7 worm cellular contexts compared by ENCODE assay signal in genomic region chrV:7198403-7198802, ce11.
TF ChIP-seq lines count a peak whose summit lies in the region.

No protein-coding gene starts in this region.

TF ChIP-seq in whole organism, L1 larva, 84 proteins besides CTCF, POLR2A, EP300 and RAD21 (continues in another document):
- no peak for TF ChIP-seq ztf-11 (tag; optimal IDR thresholded peaks at IDR 0.05; lab: Kevin White, UChicago)
- TF ChIP-seq lin-35 (GFP tag; optimal IDR thresholded peaks at IDR 0.05; lab: Kevin White, UChicago): peak in 1 of 2 experiments; percentile 31
- peak; percentile 45 for TF ChIP-seq nhr-85 (tag; lab: Kevin White, UChicago)
- no peak for TF ChIP-seq lin-14 (GFP tag; optimal IDR thresholded peaks at IDR 0.05; lab: Kevin White, UChicago)
- no peak for TF ChIP-seq pag-3 (tag; optimal IDR thresholded peaks at IDR 0.05; lab: Kevin White, UChicago; ENCODE audit: borderline replicate concordance, insufficient read depth)
- TF ChIP-seq elt-2 (tag; optimal IDR thresholded peaks at IDR 0.05; lab: Kevin White, UChicago): peak; percentile 66
- peak; percentile 4 for TF ChIP-seq nhr-47 (tag; optimal IDR thresholded peaks at IDR 0.05; lab: Kevin White, UChicago)
- TF ChIP-seq snu-23 (GFP tag; optimal IDR thresholded peaks at IDR 0.05; lab: Kevin White, UChicago): peak; percentile 9
- TF ChIP-seq nhr-84 (tag; optimal IDR thresholded peaks at IDR 0.05; lab: Kevin White, UChicago): no peak
- no peak for TF ChIP-seq fos-1 (tag; optimal IDR thresholded peaks at IDR 0.05; lab: Kevin White, UChicago)
- TF ChIP-seq lir-3 (tag; optimal IDR thresholded peaks at IDR 0.05; lab: Kevin White, UChicago; ENCODE audit: poor library complexity): no peak
- TF ChIP-seq ama-1 (optimal IDR thresholded peaks at IDR 0.05; lab: Kevin White, UChicago): peak; percentile 81

TF ChIP-seq in whole organism, L2 larva, 48 proteins besides CTCF, POLR2A, EP300 and RAD21 (continues in another document):
- TF ChIP-seq crh-2 (tag; optimal IDR thresholded peaks at IDR 0.05; lab: Kevin White, UChicago) (peak; percentile 67), C34F6.9 (tag; optimal IDR thresholded peaks at IDR 0.05; lab: Kevin White, UChicago) (no peak), ama-1 (optimal IDR thresholded peaks at IDR 0.05; lab: Kevin White, UChicago) (peak; percentile 65), sma-3 (GFP tag; optimal IDR thresholded peaks at IDR 0.05; lab: Kevin White, UChicago) (peak; percentile 6), ceh-82 (tag; optimal IDR thresholded peaks at IDR 0.05; lab: Kevin White, UChicago) (no peak), fos-1 (tag; optimal IDR thresholded peaks at IDR 0.05; lab: Kevin White, UChicago) (peak; percentile 83), nhr-129 (tag; optimal IDR thresholded peaks at IDR 0.05; lab: Kevin White, UChicago) (peak; percentile 18), mab-5 (tag; optimal IDR thresholded peaks at IDR 0.05; lab: Kevin White, UChicago) (no peak), sem-4 (tag; optimal IDR thresholded peaks at IDR 0.05; lab: Kevin White, UChicago) (no peak), sma-9 (GFP tag; optimal IDR thresholded peaks at IDR 0.05; lab: Kevin White, UChicago) (peak; percentile 14), sma-9 (tag; optimal IDR thresholded peaks at IDR 0.05; lab: Kevin White, UChicago) (no peak), unc-62 (GFP tag; optimal IDR thresholded peaks at IDR 0.05; lab: Kevin White, UChicago) (no peak), Y55F3AM.14 (GFP tag; optimal IDR thresholded peaks at IDR 0.05; lab: Kevin White, UChicago) (no peak), mbf-1 (tag; optimal IDR thresholded peaks at IDR 0.05; lab: Kevin White, UChicago) (no peak)

TF ChIP-seq in whole organism, L3 larva, 47 proteins besides CTCF, POLR2A, EP300 and RAD21 (continues in another document):
- TF ChIP-seq fkh-2 (tag; optimal IDR thresholded peaks at IDR 0.05; lab: Kevin White, UChicago) (no peak), pqm-1 (tag; optimal IDR thresholded peaks at IDR 0.05; lab: Kevin White, UChicago) (peak; percentile 58), elt-2 (tag; optimal IDR thresholded peaks at IDR 0.05; lab: Kevin White, UChicago) (peak; percentile 85), egl-5 (tag; optimal IDR thresholded peaks at IDR 0.05; lab: Kevin White, UChicago) (no peak), nhr-23 (tag; optimal IDR thresholded peaks at IDR 0.05; lab: Kevin White, UChicago) (peak; percentile 5), ceh-82 (tag; optimal IDR thresholded peaks at IDR 0.05; lab: Kevin White, UChicago) (no peak), lin-39 (tag; optimal IDR thresholded peaks at IDR 0.05; lab: Kevin White, UChicago) (no peak), snpc-4 (tag; optimal IDR thresholded peaks at IDR 0.05; lab: Kevin White, UChicago) (no peak), jun-1 (tag; optimal IDR thresholded peaks at IDR 0.05; lab: Kevin White, UChicago) (peak; percentile 24), unc-62 (GFP tag; optimal IDR thresholded peaks at IDR 0.05; lab: Kevin White, UChicago) (no peak), nhr-25 (tag; optimal IDR thresholded peaks at IDR 0.05; lab: Kevin White, UChicago) (no peak), skn-1 (tag; optimal IDR thresholded peaks at IDR 0.05; lab: Kevin White, UChicago) (peak; percentile 18), zag-1 (tag; optimal IDR thresholded peaks at IDR 0.05; lab: Kevin White, UChicago) (no peak), mdl-1 (tag; optimal IDR thresholded peaks at IDR 0.05; lab: Kevin White, UChicago) (no peak)

TF ChIP-seq in whole organism, L4 larva, 104 proteins besides CTCF, POLR2A, EP300 and RAD21 (continues in another document):
- TF ChIP-seq nhr-48 (tag; optimal IDR thresholded peaks at IDR 0.05; lab: Kevin White, UChicago) (peak; percentile 14), madf-5 (GFP tag; IDR thresholded peaks at IDR 0.05; lab: Robert Waterston, UW) (no peak), arid-1 (GFP tag; conservative IDR thresholded peaks at IDR 0.05; lab: Robert Waterston, UW) (peak; percentile 59; the same call in 1 of the 2 replicates), nhr-77 (tag; optimal IDR thresholded peaks at IDR 0.05; lab: Kevin White, UChicago) (peak; percentile 39), F26F4.8 (GFP tag; conservative IDR thresholded peaks at IDR 0.05; lab: Robert Waterston, UW) (no peak), php-3 (GFP tag; IDR thresholded peaks at IDR 0.05; lab: Robert Waterston, UW) (peak; percentile 58), tra-1 (GFP tag; IDR thresholded peaks at IDR 0.05; lab: Robert Waterston, UW) (no peak), egl-43 (GFP tag; IDR thresholded peaks at IDR 0.05; lab: Robert Waterston, UW) (no peak), daf-16 (GFP tag; optimal IDR thresholded peaks at IDR 0.05; lab: Kevin White, UChicago) (peak in 1 of 2 experiments; percentile 38), daf-16 (tag; optimal IDR thresholded peaks at IDR 0.05; lab: Kevin White, UChicago) (peak; percentile 46), pqm-1 (tag; optimal IDR thresholded peaks at IDR 0.05; lab: Kevin White, UChicago) (peak; percentile 63), ama-1 (optimal IDR thresholded peaks at IDR 0.05; lab: Kevin White, UChicago) (peak; percentile 83), dve-1 (tag; optimal IDR thresholded peaks at IDR 0.05; lab: Kevin White, UChicago; ENCODE audit: insufficient read depth) (peak; percentile 84), T20F7.1 (GFP tag; optimal IDR thresholded peaks at IDR 0.05; lab: Kevin White, UChicago) (peak; percentile 41)

TF ChIP-seq in whole organism, early embryonic, 17 proteins besides CTCF, POLR2A, EP300 and RAD21:
- peak; percentile 21 for TF ChIP-seq ama-1 (optimal IDR thresholded peaks at IDR 0.05; lab: Kevin White, UChicago)
- TF ChIP-seq tbx-37 (GFP tag; conservative IDR thresholded peaks at IDR 0.05; lab: Robert Waterston, UW): no peak
- TF ChIP-seq ceh-13 (GFP tag; optimal IDR thresholded peaks at IDR 0.05; lab: Kevin White, UChicago): no peak
- no peak for TF ChIP-seq hmbx-1 (tag; optimal IDR thresholded peaks at IDR 0.05; lab: Kevin White, UChicago)
TF ChIP-seq in whole organism, early embryonic: peak in this region for 1.

TF ChIP-seq in whole organism, late embryonic, 69 proteins besides CTCF, POLR2A, EP300 and RAD21:
- TF ChIP-seq fax-1 (tag; optimal IDR thresholded peaks at IDR 0.05; lab: Kevin White, UChicago): no peak
- peak; percentile 40 for TF ChIP-seq ama-1 (optimal IDR thresholded peaks at IDR 0.05; lab: Kevin White, UChicago)

TF ChIP-seq in whole organism, young adult, 124 proteins besides CTCF, POLR2A, EP300 and RAD21 (continues in another document):
- TF ChIP-seq Y95B8A.8 (GFP tag; IDR thresholded peaks at IDR 0.05; lab: Robert Waterston, UW) (0 out of 2 replicates have a peak, but pooled peaks have one; percentile 42), pha-4 (tag; optimal IDR thresholded peaks at IDR 0.05; lab: Kevin White, UChicago) (peak; percentile 43), snpc-1.1 (tag; optimal IDR thresholded peaks at IDR 0.05; lab: Kevin White, UChicago; ENCODE audit: insufficient read depth) (peak; percentile 13), C17E4.6 (GFP tag; IDR thresholded peaks at IDR 0.05; lab: Robert Waterston, UW) (no peak), dpff-1 (tag; optimal IDR thresholded peaks at IDR 0.05; lab: Kevin White, UChicago) (peak; percentile 1), xnd-1 (tag; optimal IDR thresholded peaks at IDR 0.05; lab: Kevin White, UChicago) (peak; percentile 56), tbx-9 (tag; optimal IDR thresholded peaks at IDR 0.05; lab: Kevin White, UChicago; ENCODE audit: borderline replicate concordance) (peak; percentile 78), Y56A3A.18 (GFP tag; IDR thresholded peaks at IDR 0.05; lab: Robert Waterston, UW) (0 out of 2 replicates have a peak, but pooled peaks have one; percentile 54), ZK185.1 (tag; optimal IDR thresholded peaks at IDR 0.05; lab: Kevin White, UChicago; ENCODE audit: poor library complexity, severe bottlenecking) (peak; percentile 8), let-526 (GFP tag; IDR thresholded peaks at IDR 0.05; lab: Robert Waterston, UW) (no peak), nhr-80 (tag; optimal IDR thresholded peaks at IDR 0.05; lab: Kevin White, UChicago) (peak; percentile 95), let-607 (tag; optimal IDR thresholded peaks at IDR 0.05; lab: Kevin White, UChicago) (peak; percentile 46 to 68), nfyb-1 (GFP tag; IDR thresholded peaks at IDR 0.05; lab: Robert Waterston, UW) (peak; percentile 73; the same call in 1 of the 2 replicates), ceh-58 (GFP tag; IDR thresholded peaks at IDR 0.05; lab: Robert Waterston, UW) (no peak), nhr-90 (tag; optimal IDR thresholded peaks at IDR 0.05; lab: Kevin White, UChicago) (peak; percentile 22), F33H1.4 (GFP tag; IDR thresholded peaks at IDR 0.05; lab: Robert Waterston, UW) (0 out of 2 replicates have a peak, but pooled peaks have one; percentile 21), hmg-20 (GFP tag; IDR thresholded peaks at IDR 0.05; lab: Robert Waterston, UW) (0 out of 2 replicates have a peak, but pooled peaks have one; percentile 48), pbrm-1 (GFP tag; IDR thresholded peaks at IDR 0.05; lab: Robert Waterston, UW) (peak; percentile 39; the same call in 1 of the 2 replicates), Y79H2A.3 (GFP tag; conservative IDR thresholded peaks at IDR 0.05; lab: Robert Waterston, UW) (0 out of 2 replicates have a peak, but pooled peaks have one; percentile 20), chd-7 (tag; optimal IDR thresholded peaks at IDR 0.05; lab: Kevin White, UChicago) (peak; percentile 43), Y53G8AR.9 (GFP tag; conservative IDR thresholded peaks at IDR 0.05; lab: Robert Waterston, UW) (peak; percentile 76), madf-6 (GFP tag; IDR thresholded peaks at IDR 0.05; lab: Robert Waterston, UW) (peak; percentile 67; the same call in 1 of the 2 replicates), him-1 (tag; optimal IDR thresholded peaks at IDR 0.05; lab: Kevin White, UChicago) (peak; percentile 76), lsl-1 (GFP tag; optimal IDR thresholded peaks at IDR 0.05; lab: Kevin White, UChicago) (peak; percentile 33), Y53F4B.3 (GFP tag; IDR thresholded peaks at IDR 0.05; lab: Robert Waterston, UW) (no peak), ztf-18 (tag; optimal IDR thresholded peaks at IDR 0.05; lab: Kevin White, UChicago) (no peak), ceh-40 (GFP tag; IDR thresholded peaks at IDR 0.05; lab: Robert Waterston, UW) (0 out of 2 replicates have a peak, but pooled peaks have one; percentile 45), ztf-25 (GFP tag; IDR thresholded peaks at IDR 0.05; lab: Robert Waterston, UW) (0 out of 2 replicates have a peak, but pooled peaks have one; percentile 59), snpc-4 (GFP tag; optimal IDR thresholded peaks at IDR 0.05; lab: Kevin White, UChicago) (no peak), snpc-4 (tag; optimal IDR thresholded peaks at IDR 0.05; lab: Kevin White, UChicago) (peak in 2 of 4 experiments; percentile 6 to 46), attf-5 (GFP tag; optimal IDR thresholded peaks at IDR 0.05; lab: Kevin White, UChicago) (peak; percentile 41), ztf-26 (tag; optimal IDR thresholded peaks at IDR 0.05; lab: Kevin White, UChicago) (no peak), attf-6 (GFP tag; IDR thresholded peaks at IDR 0.05; lab: Robert Waterston, UW) (peak; percentile 64), F52B5.7 (tag; optimal IDR thresholded peaks at IDR 0.05; lab: Kevin White, UChicago) (peak; percentile 43), K12H6.12 (tag; optimal IDR thresholded peaks at IDR 0.05; lab: Kevin White, UChicago) (no peak)
